Worm (Caenorhabditis elegans) whole organism, mixed stage, embryonic: Measurements from ENCODE around the gene nhr-159.

Experiments used
- drap-1 ChIP-seq: fragments of 200-800 bp; sonication (Bioruptor generic); optimal IDR thresholded peaks from 3 replicates; lab custom pipeline; 2018; ENCODE audit warnings: mild to moderate bottlenecking, missing genetic modification characterization, missing compliant biosample characterization
- elt-3 ChIP-seq: fragments of 150-350 bp; optimal IDR thresholded peaks from 2 replicates; lab custom pipeline; 2014; ENCODE audit warnings: missing biosample characterization, missing genetic modification characterization
- lin-13 ChIP-seq: fragments of 150-350 bp; optimal IDR thresholded peaks from 2 replicates; lab custom pipeline; 2014; ENCODE audit warnings: missing biosample characterization, missing genetic modification characterization
- nhr-2 ChIP-seq: fragments of 150-350 bp; optimal IDR thresholded peaks from 2 replicates; lab custom pipeline; 2014; ENCODE audit warnings: missing biosample characterization, missing genetic modification characterization
- nhr-76 ChIP-seq: sonication (generic microtip); optimal IDR thresholded peaks from 2 replicates; lab custom pipeline; 2017; ENCODE audit warnings: missing biosample characterization, missing genetic modification characterization
- unc-62 ChIP-seq: fragments of 150-350 bp; optimal IDR thresholded peaks from 2 replicates; lab custom pipeline; 2014; ENCODE audit warnings: missing biosample characterization, missing genetic modification reagents, missing genetic modification characterization

DNA sequence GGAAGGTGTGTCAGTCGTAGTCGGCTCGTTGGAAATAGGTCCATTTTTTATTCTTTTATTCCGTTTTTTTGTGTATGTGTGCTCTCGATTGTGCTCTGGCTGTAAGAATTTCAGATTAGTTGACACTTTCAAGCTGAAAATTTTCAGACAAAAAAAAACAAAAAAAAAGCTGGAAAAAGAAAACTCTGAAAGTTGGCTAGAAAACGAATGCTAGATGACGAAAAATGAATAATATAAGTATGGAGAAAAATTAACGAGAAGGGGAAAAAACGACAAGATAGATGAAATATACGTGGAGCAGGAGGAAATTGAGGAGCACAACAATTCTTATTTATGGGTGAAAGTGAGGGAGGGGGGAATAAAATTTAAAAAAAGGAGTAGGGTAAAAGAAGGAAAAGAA, 46.5 kb downstream of the nhr-159 start, which contains the start of gene H10D18.5:
- no peak for TF ChIP-seq nhr-76 (tag; lab: Kevin White, UChicago)
- no peak for TF ChIP-seq elt-3 (tag; lab: Kevin White, UChicago)
- TF ChIP-seq lin-13 (tag; lab: Kevin White, UChicago), result no peak
- TF ChIP-seq drap-1 (GFP tag; lab: Kevin White, UChicago), result no peak
- no peak for TF ChIP-seq unc-62 (GFP tag; lab: Kevin White, UChicago)
- no peak for TF ChIP-seq nhr-2 (tag; lab: Kevin White, UChicago)
